Fruit fly (Drosophila melanogaster) whole organism, pupa: ENCODE data around the gene CG44869.

Source experiments
- CG10348 ChIP-seq: fragments of 200-800 bp; sonication (Bioruptor generic); IDR thresholded peaks from 2 replicates; pipeline ENCODE4 v1.3.6; 2022; ENCODE audit warnings: missing biosample characterization, missing genetic modification characterization
- CG12605 ChIP-seq: fragments of 200-800 bp; sonication (Bioruptor generic); IDR thresholded peaks from 2 replicates; pipeline ENCODE4 v1.3.6; 2022; ENCODE audit warnings: missing biosample characterization, missing genetic modification characterization
- CG17806 ChIP-seq: fragments of 200-800 bp; sonication (Bioruptor generic); optimal IDR thresholded peaks from 2 replicates; lab custom pipeline; 2018; ENCODE audit warnings: missing biosample characterization, mild to moderate bottlenecking, missing genetic modification characterization, moderate library complexity
- CG32121 ChIP-seq: fragments of 200-800 bp; sonication (Bioruptor generic); IDR thresholded peaks from 2 replicates; pipeline ENCODE4 v1.3.6; 2022; ENCODE audit warnings: missing biosample characterization, missing genetic modification characterization
- CG8159 ChIP-seq: fragments of 200-800 bp; sonication (Bioruptor generic); optimal IDR thresholded peaks from 3 replicates; lab custom pipeline; 2018; ENCODE audit warnings: missing biosample characterization, mild to moderate bottlenecking, missing genetic modification characterization, moderate library complexity
- CG8301 ChIP-seq: fragments of 200-800 bp; sonication (Bioruptor generic); optimal IDR thresholded peaks from 2 replicates; lab custom pipeline; 2018; ENCODE audit warnings: missing biosample characterization, mild to moderate bottlenecking, missing genetic modification characterization
- EcR ChIP-seq: fragments of 200-800 bp; sonication (Bioruptor generic); optimal IDR thresholded peaks from 3 replicates; lab custom pipeline; 2019; ENCODE audit warnings: missing biosample characterization, missing genetic modification characterization, mild to moderate bottlenecking, moderate library complexity, missing genetic modification reagents
- Ets98B ChIP-seq: fragments of 200-800 bp; sonication (Bioruptor generic); IDR thresholded peaks from 2 replicates; pipeline ENCODE4 v1.3.6; 2022; ENCODE audit warnings: missing biosample characterization, missing genetic modification characterization
- Snoo ChIP-seq: fragments of 200-800 bp; sonication (Bioruptor generic); optimal IDR thresholded peaks from 3 replicates; lab custom pipeline; 2017; ENCODE audit warnings: missing biosample characterization, mild to moderate bottlenecking, missing genetic modification characterization, inconsistent platforms
- gl ChIP-seq: fragments of 200-800 bp; sonication (Bioruptor generic); optimal IDR thresholded peaks from 2 replicates; lab custom pipeline; 2018; ENCODE audit warnings: missing biosample characterization, mild to moderate bottlenecking, missing genetic modification characterization

DNA sequence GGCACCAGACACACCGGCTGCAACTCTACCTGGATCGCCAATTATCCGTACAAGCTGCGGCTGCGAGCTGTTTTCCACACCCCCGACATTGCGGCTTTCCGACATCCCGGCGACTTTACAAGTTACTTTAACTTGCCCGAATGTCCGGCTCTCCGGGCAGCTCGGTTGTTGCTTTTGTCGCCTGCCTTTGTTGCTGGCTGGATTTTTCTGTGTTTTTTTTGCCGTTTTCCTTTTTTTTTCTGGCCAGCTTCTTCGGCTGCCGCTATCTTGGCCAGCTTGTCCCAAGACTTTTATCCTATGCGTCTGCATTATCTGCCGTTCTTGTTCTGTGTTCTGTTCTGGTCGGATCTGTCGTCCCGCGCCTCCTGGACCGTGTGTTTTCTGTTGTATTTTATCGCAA is 12.2 kb downstream of the CG44869 start:
- no peak for TF ChIP-seq CG12605 (GFP tag; lab: Robert Waterston, UW)
- TF ChIP-seq Ets98B (GFP tag; lab: Robert Waterston, UW) = no peak
- TF ChIP-seq Snoo (tag; lab: Kevin White, UChicago) = no peak
- TF ChIP-seq EcR = no peak
- no peak for TF ChIP-seq CG17806
- no peak for TF ChIP-seq CG10348 (GFP tag; lab: Robert Waterston, UW)
- TF ChIP-seq CG8159 = peak; percentile 21
- no peak for TF ChIP-seq CG8301 (tag; lab: Kevin White, UChicago)
- peak; percentile 22 for TF ChIP-seq gl (tag; lab: Kevin White, UChicago)
- no peak for TF ChIP-seq CG32121 (GFP tag; lab: Robert Waterston, UW)
